Fruit fly (Drosophila melanogaster) whole organism, prepupa: ENCODE measurements around the gene SmydA-3.

Experiments used
- Blimp-1 ChIP-seq: fragments of 200-800 bp; sonication (Bioruptor generic); optimal IDR thresholded peaks from 3 replicates; lab custom pipeline; 2017; ENCODE audit warnings: missing biosample characterization, missing genetic modification characterization, mild to moderate bottlenecking, moderate library complexity, missing genetic modification reagents
- CG11762 ChIP-seq: fragments of 200-800 bp; sonication (Bioruptor generic); optimal IDR thresholded peaks from 3 replicates; lab custom pipeline; 2016; ENCODE audit warnings: missing biosample characterization, missing genetic modification characterization; ENCODE audit not compliant: insufficient read depth
- CG1621 ChIP-seq: fragments of 200-800 bp; sonication (Bioruptor generic); optimal IDR thresholded peaks from 3 replicates; lab custom pipeline; 2018; ENCODE audit warnings: missing biosample characterization, mild to moderate bottlenecking, missing genetic modification characterization
- CG3032 ChIP-seq: fragments of 200-800 bp; optimal IDR thresholded peaks from 2 replicates; lab custom pipeline; 2019; ENCODE audit warnings: missing biosample characterization, mild to moderate bottlenecking, missing genetic modification characterization, moderate library complexity
- CG31627 ChIP-seq: fragments of 200-800 bp; sonication (Bioruptor generic); optimal IDR thresholded peaks from 3 replicates; lab custom pipeline; 2016; ENCODE audit warnings: missing biosample characterization, missing genetic modification characterization
- CG32006 ChIP-seq: fragments of 200-800 bp; sonication (Bioruptor generic); optimal IDR thresholded peaks from 3 replicates; lab custom pipeline; 2017; ENCODE audit warnings: missing biosample characterization, mild to moderate bottlenecking, missing genetic modification characterization
- CG34406 ChIP-seq: fragments of 200-800 bp; sonication (Bioruptor generic); optimal IDR thresholded peaks from 3 replicates; lab custom pipeline; 2016; ENCODE audit warnings: missing biosample characterization, missing genetic modification characterization
- CG3919 ChIP-seq: fragments of 200-800 bp; sonication (Bioruptor generic); optimal IDR thresholded peaks from 3 replicates; lab custom pipeline; 2016; ENCODE audit warnings: missing biosample characterization, missing genetic modification characterization
- CG6792 ChIP-seq: fragments of 200-800 bp; sonication (Bioruptor generic); optimal IDR thresholded peaks from 3 replicates; lab custom pipeline; 2016; ENCODE audit warnings: missing biosample characterization, missing genetic modification characterization
- CG6808 ChIP-seq: fragments of 200-800 bp; sonication (Bioruptor generic); optimal IDR thresholded peaks from 3 replicates; lab custom pipeline; 2017; ENCODE audit warnings: missing biosample characterization, missing genetic modification characterization, mild to moderate bottlenecking, moderate library complexity, missing genetic modification reagents
- CG8119 ChIP-seq: fragments of 200-800 bp; sonication (Bioruptor generic); IDR thresholded peaks from 3 replicates; pipeline ENCODE4 v1.3.6; 2022; ENCODE audit warnings: missing biosample characterization, missing genetic modification characterization
- CG8632 ChIP-seq: fragments of 200-800 bp; sonication (Bioruptor generic); optimal IDR thresholded peaks from 3 replicates; lab custom pipeline; 2016; ENCODE audit warnings: missing biosample characterization, missing genetic modification characterization
- Eip78C ChIP-seq: fragments of 200-800 bp; sonication (Bioruptor generic); peaks from one replicate; lab custom pipeline; 2016; ENCODE audit warnings: missing biosample characterization, missing genetic modification characterization
- Ets21C ChIP-seq: fragments of 200-800 bp; sonication (Bioruptor generic); optimal IDR thresholded peaks from 3 replicates; lab custom pipeline; 2016; ENCODE audit warnings: missing biosample characterization, missing genetic modification characterization
- Ets96B ChIP-seq: fragments of 200-800 bp; optimal IDR thresholded peaks from 2 replicates; lab custom pipeline; 2019; ENCODE audit warnings: missing biosample characterization, mild to moderate bottlenecking, missing genetic modification characterization, moderate library complexity
- Gug ChIP-seq: fragments of 200-800 bp; sonication (Bioruptor generic); IDR thresholded peaks from 2 replicates; pipeline ENCODE4 v1.3.6; 2022; ENCODE audit warnings: missing biosample characterization, missing genetic modification characterization
- Hr39 ChIP-seq: fragments of 200-800 bp; sonication (Bioruptor generic); optimal IDR thresholded peaks from 2 replicates; lab custom pipeline; 2016; ENCODE audit warnings: missing biosample characterization, missing genetic modification characterization
- Lpt ChIP-seq: fragments of 200-800 bp; sonication (Bioruptor generic); optimal IDR thresholded peaks from 3 replicates; lab custom pipeline; 2016; ENCODE audit warnings: missing biosample characterization, missing genetic modification characterization
- OdsH ChIP-seq: fragments of 200-800 bp; sonication (Bioruptor generic); optimal IDR thresholded peaks from 3 replicates; lab custom pipeline; 2016; ENCODE audit warnings: missing biosample characterization, missing genetic modification characterization
- Sox14 ChIP-seq: fragments of 200-800 bp; sonication (Bioruptor generic); optimal IDR thresholded peaks from 3 replicates; lab custom pipeline; 2016; ENCODE audit warnings: missing biosample characterization, missing genetic modification characterization
- Sox15 ChIP-seq: fragments of 200-800 bp; sonication (Bioruptor generic); optimal IDR thresholded peaks from 3 replicates; lab custom pipeline; 2016; ENCODE audit warnings: missing biosample characterization, missing genetic modification characterization
- achi ChIP-seq: fragments of 200-800 bp; sonication (Bioruptor generic); optimal IDR thresholded peaks from 3 replicates; lab custom pipeline; 2016; ENCODE audit warnings: missing biosample characterization, missing genetic modification characterization
- cyc ChIP-seq: fragments of 200-800 bp; sonication (Bioruptor generic); optimal IDR thresholded peaks from 3 replicates; lab custom pipeline; 2016; ENCODE audit warnings: missing biosample characterization, missing genetic modification characterization
- dac ChIP-seq: fragments of 200-800 bp; sonication (Bioruptor generic); optimal IDR thresholded peaks from 2 replicates; lab custom pipeline; 2017; ENCODE audit warnings: missing biosample characterization, mild to moderate bottlenecking, missing genetic modification characterization
- eg ChIP-seq: fragments of 200-800 bp; sonication (Bioruptor generic); IDR thresholded peaks from 3 replicates; pipeline ENCODE4 v1.3.6; 2022; ENCODE audit warnings: missing biosample characterization, missing genetic modification characterization
- esn ChIP-seq: fragments of 200-800 bp; sonication (Bioruptor generic); optimal IDR thresholded peaks from 2 replicates; lab custom pipeline; 2016; ENCODE audit warnings: missing biosample characterization, mild to moderate bottlenecking, missing genetic modification characterization, moderate library complexity
- fd59A ChIP-seq: fragments of 200-800 bp; sonication (Bioruptor generic); optimal IDR thresholded peaks from 2 replicates; lab custom pipeline; 2017; ENCODE audit warnings: missing biosample characterization, mild to moderate bottlenecking, missing genetic modification characterization, missing genetic modification reagents
- fd85E ChIP-seq: fragments of 200-800 bp; sonication (Bioruptor generic); optimal IDR thresholded peaks from 3 replicates; lab custom pipeline; 2016; ENCODE audit warnings: missing biosample characterization, missing genetic modification characterization
- fkh ChIP-seq: fragments of 200-800 bp; sonication (Bioruptor generic); optimal IDR thresholded peaks from 3 replicates; lab custom pipeline; 2017; ENCODE audit warnings: missing biosample characterization, mild to moderate bottlenecking, missing genetic modification characterization, moderate library complexity
- net ChIP-seq: fragments of 200-800 bp; sonication (Bioruptor generic); optimal IDR thresholded peaks from 3 replicates; lab custom pipeline; 2016; ENCODE audit warnings: missing biosample characterization, missing genetic modification characterization
- pdm3 ChIP-seq: fragments of 200-800 bp; sonication (Bioruptor generic); optimal IDR thresholded peaks from 3 replicates; lab custom pipeline; 2016; ENCODE audit warnings: missing biosample characterization, missing genetic modification characterization
- salr ChIP-seq, 2 experiments: fragments of 200-800 bp; sonication (Bioruptor generic); optimal IDR thresholded peaks; 3 replicates each; lab custom pipeline; 2016 to 2018; ENCODE audit warnings: missing biosample characterization in 2 of 2, missing genetic modification characterization in 2 of 2, mild to moderate bottlenecking in 1 of 2
- spab ChIP-seq: fragments of 200-800 bp; sonication (Bioruptor generic); optimal IDR thresholded peaks from 2 replicates; lab custom pipeline; 2017; ENCODE audit warnings: missing biosample characterization, mild to moderate bottlenecking, missing genetic modification characterization, missing genetic modification reagents
- ss ChIP-seq, 2 experiments: fragments of 200-800 bp; sonication (Bioruptor generic); optimal IDR thresholded peaks; 2 replicates in 1 of 2; 3 replicates in 1 of 2; lab custom pipeline; 2017 to 2018; ENCODE audit warnings: mild to moderate bottlenecking in 2 of 2, missing biosample characterization in 2 of 2, missing genetic modification characterization in 2 of 2, moderate library complexity in 1 of 2
- topi ChIP-seq: fragments of 200-800 bp; sonication (Bioruptor generic); optimal IDR thresholded peaks from 3 replicates; lab custom pipeline; 2016; ENCODE audit warnings: missing biosample characterization, missing genetic modification characterization
- vri ChIP-seq: fragments of 200-800 bp; sonication (Bioruptor generic); optimal IDR thresholded peaks from 3 replicates; lab custom pipeline; 2016; ENCODE audit warnings: missing biosample characterization, mild to moderate bottlenecking, missing genetic modification characterization

The SmydA-3 gene

dm6 chr2L:10801951-10802780, 47.8 kb upstream of the SmydA-3 start:
- TF ChIP-seq CG6808, result no peak
- no peak for TF ChIP-seq achi (GFP tag; lab: Kevin White, UChicago)
- no peak for TF ChIP-seq fd59A (GFP tag; lab: Kevin White, UChicago)
- no peak for TF ChIP-seq CG8119 (GFP tag; lab: Robert Waterston, UW)
- no peak for TF ChIP-seq CG34406 (GFP tag; lab: Kevin White, UChicago)
- no peak for TF ChIP-seq fd85E (GFP tag; lab: Kevin White, UChicago)
- TF ChIP-seq CG6792, result no peak
- TF ChIP-seq Sox15 (GFP tag; lab: Kevin White, UChicago), result no peak
- TF ChIP-seq CG1621 (tag; lab: Kevin White, UChicago), result no peak
- TF ChIP-seq CG3919, result no peak
- no peak for TF ChIP-seq esn (GFP tag; lab: Kevin White, UChicago)
- TF ChIP-seq Lpt (GFP tag; lab: Kevin White, UChicago), result no peak
- no peak for TF ChIP-seq CG8632 (GFP tag; lab: Kevin White, UChicago)
- TF ChIP-seq vri (GFP tag; lab: Kevin White, UChicago), result no peak
- TF ChIP-seq eg (GFP tag; lab: Robert Waterston, UW), result no peak
- TF ChIP-seq Sox14 (GFP tag; lab: Kevin White, UChicago), result no peak
- TF ChIP-seq cyc (GFP tag; lab: Kevin White, UChicago), result no peak
- no peak for TF ChIP-seq Blimp-1
- TF ChIP-seq salr (GFP tag; optimal IDR thresholded peaks at IDR 0.05; lab: Kevin White, UChicago), result no peak
- TF ChIP-seq, all 60 proteins: peak for 0

DNA sequence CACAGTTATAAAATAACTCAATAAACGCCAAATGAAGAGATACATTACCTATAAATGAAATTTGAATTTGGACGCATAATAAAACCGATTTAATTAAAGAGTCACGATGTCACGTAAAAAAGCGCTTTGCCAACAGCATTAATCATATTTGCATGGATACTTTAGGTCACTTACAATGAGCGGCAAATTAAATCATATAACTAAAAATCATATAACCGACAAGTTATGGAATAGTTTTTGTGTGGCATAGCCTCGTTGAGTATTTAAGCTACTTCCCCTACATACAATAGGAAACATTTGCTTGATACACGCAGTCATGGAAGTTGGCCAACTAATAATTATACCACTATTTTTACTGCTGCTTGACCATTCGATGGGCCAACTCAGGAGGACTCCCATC, 31.1 kb upstream of the SmydA-3 start, which contains the start of gene CG6508:
TSS of gene CG6508 (plus strand) at position 301 of the 400 bp plus-strand sequence.
- no peak for TF ChIP-seq esn (GFP tag; lab: Kevin White, UChicago)
- TF ChIP-seq Gug (GFP tag; lab: Robert Waterston, UW), result no peak
- TF ChIP-seq Eip78C (GFP tag; lab: Kevin White, UChicago), result no peak
- no peak for TF ChIP-seq fkh (GFP tag; lab: Kevin White, UChicago)
- no peak for TF ChIP-seq pdm3 (GFP tag; lab: Kevin White, UChicago)
- no peak for TF ChIP-seq CG3032
- TF ChIP-seq CG31627 (GFP tag; lab: Kevin White, UChicago), result no peak
- TF ChIP-seq Hr39 (GFP tag; lab: Kevin White, UChicago), result no peak
- TF ChIP-seq topi (GFP tag; lab: Kevin White, UChicago), result no peak
- no peak for TF ChIP-seq ss (GFP tag; optimal IDR thresholded peaks at IDR 0.05; lab: Kevin White, UChicago)
- TF ChIP-seq eg (GFP tag; lab: Robert Waterston, UW), result no peak
- no peak for TF ChIP-seq CG11762 (GFP tag; lab: Kevin White, UChicago)

dm6 chr2L:10820405-10820804, 29.5 kb upstream of the SmydA-3 start, which contains the start of gene CG17134:
Gene CG17134 (plus strand): TSS chr2L:10820705.
- TF ChIP-seq Ets96B (no peak), Hr39 (GFP tag; lab: Kevin White, UChicago) (no peak), OdsH (GFP tag; lab: Kevin White, UChicago) (no peak), Ets21C (GFP tag; lab: Kevin White, UChicago) (no peak), CG31627 (GFP tag; lab: Kevin White, UChicago) (no peak), net (GFP tag; lab: Kevin White, UChicago) (no peak), CG32006 (GFP tag; lab: Kevin White, UChicago) (no peak), dac (GFP tag; lab: Kevin White, UChicago) (no peak), spab (no peak)
- TF ChIP-seq, all 60 proteins: peak for 0
